1 fruit fly cellular context compared by ENCODE assay signal in the genomic region with DNA sequence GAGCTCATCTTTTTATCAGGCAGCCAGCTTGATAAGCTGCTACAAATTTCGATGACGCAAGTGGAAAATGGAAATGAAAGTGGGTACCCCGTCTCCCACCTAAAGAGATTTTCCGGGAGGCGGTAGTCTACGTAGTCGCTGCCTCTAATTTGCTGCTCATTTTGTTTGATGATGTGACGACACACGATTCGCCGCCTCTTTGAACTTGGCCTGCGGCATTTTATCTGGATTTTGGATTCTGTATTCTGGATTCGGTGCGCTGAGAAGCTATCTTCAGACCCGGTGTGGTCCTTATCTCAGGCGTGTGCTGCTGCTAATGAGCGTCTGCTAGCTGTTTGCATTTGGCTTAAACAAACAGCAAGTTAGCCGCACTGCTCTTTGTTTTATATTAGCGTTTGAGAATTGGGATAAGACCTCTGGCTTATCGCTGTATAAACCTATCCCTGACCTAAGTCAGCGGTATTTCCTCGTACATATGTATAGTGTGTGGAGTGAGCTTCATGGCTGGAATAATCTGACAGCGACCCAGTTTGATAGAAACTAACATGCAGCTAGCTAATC.
A peak's percentile ranks its signal among the peaks of the same experiment; 100 is the strongest.
TF ChIP-seq lines count a peak whose summit lies in the region.

No protein-coding gene starts in this region.

TF ChIP-seq in whole organism, embryonic, 481 proteins besides CTCF, POLR2A, EP300 and RAD21 (continued from another document and continues in another):
- TF ChIP-seq CG14667 (GFP tag; IDR thresholded peaks at IDR 0.05; lab: Robert Waterston, UW), result no peak
- 0 out of 2 replicates have a peak, but pooled peaks have one; percentile 21 for TF ChIP-seq ap (GFP tag; IDR thresholded peaks at IDR 0.05; lab: Robert Waterston, UW)
- no peak for TF ChIP-seq CG10274 (GFP tag; optimal IDR thresholded peaks at IDR 0.05; lab: Kevin White, UChicago)
- TF ChIP-seq nau (GFP tag; optimal IDR thresholded peaks at IDR 0.05; lab: Kevin White, UChicago), result peak; percentile 75
- peak; percentile 25; the same call in 1 of the 2 replicates for TF ChIP-seq HLH3B (GFP tag; IDR thresholded peaks at IDR 0.05; lab: Robert Waterston, UW)
- TF ChIP-seq Myb (GFP tag; optimal IDR thresholded peaks at IDR 0.05; lab: Kevin White, UChicago), result peak; percentile 21
- TF ChIP-seq crp (GFP tag; optimal IDR thresholded peaks at IDR 0.05; lab: Kevin White, UChicago), result peak in 1 of 2 experiments; percentile 2
- TF ChIP-seq CrebB (tag; optimal IDR thresholded peaks at IDR 0.05; lab: Kevin White, UChicago), result peak; percentile 67
- TF ChIP-seq Chrac-16 (GFP tag; optimal IDR thresholded peaks at IDR 0.05; lab: Kevin White, UChicago), result no peak
- TF ChIP-seq so (GFP tag; IDR thresholded peaks at IDR 0.05; lab: Robert Waterston, UW), result 0 out of 3 replicates have a peak, but pooled peaks have one; percentile 62
- peak; percentile 68 for TF ChIP-seq PHDP (tag; optimal IDR thresholded peaks at IDR 0.05; lab: Kevin White, UChicago)
- peak; percentile 77 for TF ChIP-seq CG33213 (GFP tag; optimal IDR thresholded peaks at IDR 0.05; lab: Kevin White, UChicago)
- TF ChIP-seq jumu (GFP tag; optimal IDR thresholded peaks at IDR 0.05; lab: Kevin White, UChicago), result peak; percentile 53
- TF ChIP-seq CG16863 (GFP tag; optimal IDR thresholded peaks at IDR 0.05; lab: Kevin White, UChicago), result peak; percentile 65
- TF ChIP-seq CkIIα-i1 (GFP tag; IDR thresholded peaks at IDR 0.05; lab: Robert Waterston, UW), result no peak
- peak; percentile 81 for TF ChIP-seq lab (GFP tag; optimal IDR thresholded peaks at IDR 0.05; lab: Kevin White, UChicago)
- TF ChIP-seq schlank (tag; optimal IDR thresholded peaks at IDR 0.05; lab: Kevin White, UChicago), result peak; percentile 57
- TF ChIP-seq yki (optimal IDR thresholded peaks at IDR 0.05; lab: Kevin White, UChicago), result no peak
- peak; percentile 75 for TF ChIP-seq CG17359 (tag; optimal IDR thresholded peaks at IDR 0.05; lab: Kevin White, UChicago)
- no peak for TF ChIP-seq prd (optimal IDR thresholded peaks at IDR 0.05; lab: Kevin White, UChicago)
- peak; percentile 61; the same call in 2 of the 3 replicates for TF ChIP-seq prd (GFP tag; IDR thresholded peaks at IDR 0.05; lab: Robert Waterston, UW)
- TF ChIP-seq psq (GFP tag; optimal IDR thresholded peaks at IDR 0.05; lab: Kevin White, UChicago), result peak; percentile 50
- TF ChIP-seq shn (GFP tag; optimal IDR thresholded peaks at IDR 0.05; lab: Kevin White, UChicago), result peak; percentile 44
- peak; percentile 44 for TF ChIP-seq CG6854 (GFP tag; optimal IDR thresholded peaks at IDR 0.05; lab: Kevin White, UChicago)
- TF ChIP-seq ken (GFP tag; IDR thresholded peaks at IDR 0.05; lab: Robert Waterston, UW), result 0 out of 3 replicates have a peak, but pooled peaks have one; percentile 36
- peak; percentile 57 for TF ChIP-seq her (GFP tag; optimal IDR thresholded peaks at IDR 0.05; lab: Kevin White, UChicago)
- TF ChIP-seq CG16779 (GFP tag; IDR thresholded peaks at IDR 0.05; lab: Robert Waterston, UW), result peak; percentile 46; the same call in 1 of the 2 replicates
- TF ChIP-seq CG1024 (GFP tag; IDR thresholded peaks at IDR 0.05; lab: Robert Waterston, UW), result peak; percentile 71
- TF ChIP-seq mirr (GFP tag; optimal IDR thresholded peaks at IDR 0.05; lab: Kevin White, UChicago), result peak; percentile 16
- no peak for TF ChIP-seq lmd (GFP tag; IDR thresholded peaks at IDR 0.05; lab: Robert Waterston, UW)
- no peak for TF ChIP-seq CG13287 (GFP tag; IDR thresholded peaks at IDR 0.05; lab: Robert Waterston, UW; ENCODE audit: partially characterized antibody)
- peak; percentile 15 for TF ChIP-seq Hr3 (GFP tag; optimal IDR thresholded peaks at IDR 0.05; lab: Kevin White, UChicago)
- no peak; the same call in 1 of the 2 replicates for TF ChIP-seq MBD-R2 (GFP tag; IDR thresholded peaks at IDR 0.05; lab: Robert Waterston, UW)
- TF ChIP-seq D19B (GFP tag; optimal IDR thresholded peaks at IDR 0.05; lab: Kevin White, UChicago), result no peak
- peak; percentile 46 for TF ChIP-seq CG4328 (GFP tag; optimal IDR thresholded peaks at IDR 0.05; lab: Kevin White, UChicago)
- peak; percentile 20 for TF ChIP-seq CG6683 (GFP tag; optimal IDR thresholded peaks at IDR 0.05; lab: Kevin White, UChicago)
- TF ChIP-seq CG2116 (GFP tag; optimal IDR thresholded peaks at IDR 0.05; lab: Kevin White, UChicago), result peak; percentile 20
- TF ChIP-seq ATbp (GFP tag; optimal IDR thresholded peaks at IDR 0.05; lab: Kevin White, UChicago), result peak; percentile 87
- TF ChIP-seq CG4404 (GFP tag; IDR thresholded peaks at IDR 0.05; lab: Robert Waterston, UW), result 0 out of 2 replicates have a peak, but pooled peaks have one; percentile 11
- TF ChIP-seq Dbx (GFP tag; IDR thresholded peaks at IDR 0.05; lab: Robert Waterston, UW), result peak; percentile 47; the same call in 1 of the 3 replicates
- TF ChIP-seq lilli (GFP tag; optimal IDR thresholded peaks at IDR 0.05; lab: Kevin White, UChicago), result peak; percentile 22
- TF ChIP-seq Tbp (GFP tag; optimal IDR thresholded peaks at IDR 0.05; lab: Kevin White, UChicago), result no peak
- TF ChIP-seq mam (GFP tag; optimal IDR thresholded peaks at IDR 0.05; lab: Kevin White, UChicago), result peak; percentile 28
- peak; percentile 68 for TF ChIP-seq zfh1 (GFP tag; IDR thresholded peaks at IDR 0.05; lab: Robert Waterston, UW)
- TF ChIP-seq Adf1 (GFP tag; IDR thresholded peaks at IDR 0.05; lab: Robert Waterston, UW), result no peak
- TF ChIP-seq HHEX (GFP tag; optimal IDR thresholded peaks at IDR 0.05; lab: Kevin White, UChicago), result peak; percentile 73
- peak; percentile 77 for TF ChIP-seq sug (tag; optimal IDR thresholded peaks at IDR 0.05; lab: Kevin White, UChicago)
- TF ChIP-seq Camta (GFP tag; optimal IDR thresholded peaks at IDR 0.05; lab: Kevin White, UChicago), result peak; percentile 52
- TF ChIP-seq trem (tag; optimal IDR thresholded peaks at IDR 0.05; lab: Kevin White, UChicago), result peak; percentile 6
- peak; percentile 69 for TF ChIP-seq CG15696 (tag; optimal IDR thresholded peaks at IDR 0.05; lab: Kevin White, UChicago)
- TF ChIP-seq CG1233 (GFP tag; optimal IDR thresholded peaks at IDR 0.05; lab: Kevin White, UChicago), result peak; percentile 74
- TF ChIP-seq fd64A (GFP tag; optimal IDR thresholded peaks at IDR 0.05; lab: Kevin White, UChicago), result peak; percentile 75
- peak; percentile 62 for TF ChIP-seq CG15514 (GFP tag; optimal IDR thresholded peaks at IDR 0.05; lab: Kevin White, UChicago)
- peak; percentile 21 for TF ChIP-seq Atf3 (GFP tag; optimal IDR thresholded peaks at IDR 0.05; lab: Kevin White, UChicago)
- no peak for TF ChIP-seq Nf-YC (tag; optimal IDR thresholded peaks at IDR 0.05; lab: Kevin White, UChicago)
- TF ChIP-seq CoRest (tag; optimal IDR thresholded peaks at IDR 0.05; lab: Kevin White, UChicago), result peak; percentile 29
- TF ChIP-seq H15 (GFP tag; IDR thresholded peaks at IDR 0.05; lab: Robert Waterston, UW), result no peak
- TF ChIP-seq aop (GFP tag; IDR thresholded peaks at IDR 0.05; lab: Robert Waterston, UW), result no peak
- peak; percentile 50 for TF ChIP-seq oc (tag; optimal IDR thresholded peaks at IDR 0.05; lab: Kevin White, UChicago)
- peak; percentile 43 for TF ChIP-seq CG7556 (GFP tag; optimal IDR thresholded peaks at IDR 0.05; lab: Kevin White, UChicago)
- peak; percentile 69 for TF ChIP-seq Fer1 (GFP tag; optimal IDR thresholded peaks at IDR 0.05; lab: Kevin White, UChicago)
- peak; percentile 23 for TF ChIP-seq NfI (GFP tag; optimal IDR thresholded peaks at IDR 0.05; lab: Kevin White, UChicago)
- no peak for TF ChIP-seq crc (GFP tag; optimal IDR thresholded peaks at IDR 0.05; lab: Kevin White, UChicago)
- peak; percentile 85 for TF ChIP-seq fd102C (GFP tag; optimal IDR thresholded peaks at IDR 0.05; lab: Kevin White, UChicago)
- 0 out of 2 replicates have a peak, but pooled peaks have one; percentile 32 for TF ChIP-seq CG10959 (GFP tag; IDR thresholded peaks at IDR 0.05; lab: Robert Waterston, UW)
- TF ChIP-seq CG30403 (GFP tag; optimal IDR thresholded peaks at IDR 0.05; lab: Kevin White, UChicago), result no peak
- TF ChIP-seq Fer3 (tag; optimal IDR thresholded peaks at IDR 0.05; lab: Kevin White, UChicago), result peak; percentile 64
- TF ChIP-seq Atf-2 (GFP tag; optimal IDR thresholded peaks at IDR 0.05; lab: Kevin White, UChicago), result peak; percentile 46
- TF ChIP-seq CG7987 (GFP tag; optimal IDR thresholded peaks at IDR 0.05; lab: Kevin White, UChicago), result peak; percentile 70
- TF ChIP-seq zen (tag; optimal IDR thresholded peaks at IDR 0.05; lab: Kevin White, UChicago), result peak; percentile 86
- peak; percentile 40 for TF ChIP-seq kni (GFP tag; optimal IDR thresholded peaks at IDR 0.05; lab: Kevin White, UChicago)
- TF ChIP-seq NK7.1 (GFP tag; optimal IDR thresholded peaks at IDR 0.05; lab: Kevin White, UChicago), result peak; percentile 30
- peak; percentile 47; the same call in 1 of the 2 replicates for TF ChIP-seq CG14014 (GFP tag; IDR thresholded peaks at IDR 0.05; lab: Robert Waterston, UW)
- peak; percentile 61 for TF ChIP-seq da (GFP tag; optimal IDR thresholded peaks at IDR 0.05; lab: Kevin White, UChicago)
- TF ChIP-seq CG3838 (GFP tag; optimal IDR thresholded peaks at IDR 0.05; lab: Kevin White, UChicago), result peak; percentile 24
- TF ChIP-seq twi (tag; optimal IDR thresholded peaks at IDR 0.05; lab: Kevin White, UChicago), result peak; percentile 16
- peak; percentile 39 for TF ChIP-seq CG2120 (GFP tag; optimal IDR thresholded peaks at IDR 0.05; lab: Kevin White, UChicago)
- TF ChIP-seq CG17802 (tag; optimal IDR thresholded peaks at IDR 0.05; lab: Kevin White, UChicago), result peak; percentile 10
- peak; percentile 65 for TF ChIP-seq Blimp-1 (GFP tag; optimal IDR thresholded peaks at IDR 0.05; lab: Kevin White, UChicago)
- peak; percentile 80 for TF ChIP-seq CG12236 (GFP tag; optimal IDR thresholded peaks at IDR 0.05; lab: Kevin White, UChicago)
- TF ChIP-seq scrt (GFP tag; optimal IDR thresholded peaks at IDR 0.05; lab: Kevin White, UChicago), result peak; percentile 38
- TF ChIP-seq CG3407 (GFP tag; optimal IDR thresholded peaks at IDR 0.05; lab: Kevin White, UChicago), result peak; percentile 77
- peak; percentile 76 for TF ChIP-seq CG12071 (GFP tag; optimal IDR thresholded peaks at IDR 0.05; lab: Kevin White, UChicago)
- peak; percentile 21 for TF ChIP-seq fd96Cb (tag; optimal IDR thresholded peaks at IDR 0.05; lab: Kevin White, UChicago)
- TF ChIP-seq C15 (GFP tag; IDR thresholded peaks at IDR 0.05; lab: Robert Waterston, UW), result no peak
- TF ChIP-seq org-1 (GFP tag; optimal IDR thresholded peaks at IDR 0.05; lab: Kevin White, UChicago), result peak; percentile 66
- TF ChIP-seq Ravus (GFP tag; IDR thresholded peaks at IDR 0.05; lab: Robert Waterston, UW), result no peak
- TF ChIP-seq CG10366 (GFP tag; IDR thresholded peaks at IDR 0.05; lab: Robert Waterston, UW), result no peak
- no peak for TF ChIP-seq peb (GFP tag; IDR thresholded peaks at IDR 0.05; lab: Robert Waterston, UW)
- TF ChIP-seq CG1647 (GFP tag; optimal IDR thresholded peaks at IDR 0.05; lab: Kevin White, UChicago), result peak; percentile 36
- TF ChIP-seq CG4424 (GFP tag; optimal IDR thresholded peaks at IDR 0.05; lab: Kevin White, UChicago), result no peak
- peak; percentile 73 for TF ChIP-seq eyg (GFP tag; optimal IDR thresholded peaks at IDR 0.05; lab: Kevin White, UChicago)
- peak; percentile 38 for TF ChIP-seq CG14710 (tag; optimal IDR thresholded peaks at IDR 0.05; lab: Kevin White, UChicago)
- TF ChIP-seq croc (GFP tag; conservative IDR thresholded peaks at IDR 0.05; lab: Robert Waterston, UW), result no peak
- peak; percentile 60; the same call in 1 of the 3 replicates for TF ChIP-seq CG11695 (GFP tag; IDR thresholded peaks at IDR 0.05; lab: Robert Waterston, UW)
- peak; percentile 63 for TF ChIP-seq Atf6 (GFP tag; IDR thresholded peaks at IDR 0.05; lab: Robert Waterston, UW)
- TF ChIP-seq chn (GFP tag; optimal IDR thresholded peaks at IDR 0.05; lab: Kevin White, UChicago), result peak; percentile 39
- TF ChIP-seq trh (GFP tag; optimal IDR thresholded peaks at IDR 0.05; lab: Kevin White, UChicago), result peak; percentile 59
- TF ChIP-seq hkb (optimal IDR thresholded peaks at IDR 0.05; lab: Kevin White, UChicago), result no peak
- peak; percentile 80 for TF ChIP-seq hkb (GFP tag; IDR thresholded peaks at IDR 0.05; lab: Robert Waterston, UW)
- no peak for TF ChIP-seq fu2 (GFP tag; optimal IDR thresholded peaks at IDR 0.05; lab: Kevin White, UChicago)
- TF ChIP-seq CG13894 (tag; optimal IDR thresholded peaks at IDR 0.05; lab: Kevin White, UChicago), result peak; percentile 30
- TF ChIP-seq CG10267 (tag; optimal IDR thresholded peaks at IDR 0.05; lab: Kevin White, UChicago), result no peak
- TF ChIP-seq kay (GFP tag; optimal IDR thresholded peaks at IDR 0.05; lab: Kevin White, UChicago), result peak; percentile 60
- peak; percentile 73 for TF ChIP-seq CG18599 (GFP tag; optimal IDR thresholded peaks at IDR 0.05; lab: Kevin White, UChicago)
- peak; percentile 74 for TF ChIP-seq Vsx1 (GFP tag; optimal IDR thresholded peaks at IDR 0.05; lab: Kevin White, UChicago)
- peak; percentile 51 for TF ChIP-seq CG1529 (GFP tag; optimal IDR thresholded peaks at IDR 0.05; lab: Kevin White, UChicago)
- no peak for TF ChIP-seq dysf (GFP tag; IDR thresholded peaks at IDR 0.05; lab: Robert Waterston, UW)
- TF ChIP-seq sens (GFP tag; lab: Kevin White, UChicago), result peak; percentile 97
- TF ChIP-seq CG31365 (tag; optimal IDR thresholded peaks at IDR 0.05; lab: Kevin White, UChicago), result peak; percentile 14
- peak; percentile 48 for TF ChIP-seq pb (GFP tag; optimal IDR thresholded peaks at IDR 0.05; lab: Kevin White, UChicago)
- TF ChIP-seq vnd (GFP tag; IDR thresholded peaks at IDR 0.05; lab: Robert Waterston, UW; ENCODE audit: partially characterized antibody), result no peak
- TF ChIP-seq Doc3 (GFP tag; IDR thresholded peaks at IDR 0.05; lab: Robert Waterston, UW; ENCODE audit: partially characterized antibody), result no peak
- no peak for TF ChIP-seq Gug (GFP tag; IDR thresholded peaks at IDR 0.05; lab: Robert Waterston, UW)
- peak; percentile 24 for TF ChIP-seq p53 (GFP tag; optimal IDR thresholded peaks at IDR 0.05; lab: Kevin White, UChicago)
- no peak for TF ChIP-seq CG2129 (GFP tag; IDR thresholded peaks at IDR 0.05; lab: Robert Waterston, UW; ENCODE audit: partially characterized antibody)
- no peak for TF ChIP-seq CG8478 (optimal IDR thresholded peaks at IDR 0.05; lab: Kevin White, UChicago)
- TF ChIP-seq al (GFP tag; IDR thresholded peaks at IDR 0.05; lab: Robert Waterston, UW), result no peak
- TF ChIP-seq Opbp (GFP tag; IDR thresholded peaks at IDR 0.05; lab: Robert Waterston, UW; ENCODE audit: partially characterized antibody), result no peak
- peak; percentile 51; the same call in 1 of the 3 replicates for TF ChIP-seq Optix (GFP tag; IDR thresholded peaks at IDR 0.05; lab: Robert Waterston, UW)
- peak; percentile 57 for TF ChIP-seq CG17328 (GFP tag; IDR thresholded peaks at IDR 0.05; lab: Robert Waterston, UW)
- peak in 1 of 2 experiments; percentile 67 for TF ChIP-seq bsh (GFP tag; optimal IDR thresholded peaks at IDR 0.05; lab: Kevin White, UChicago)
- TF ChIP-seq CG13424 (tag; optimal IDR thresholded peaks at IDR 0.05; lab: Kevin White, UChicago), result peak; percentile 41
- TF ChIP-seq Poxn (GFP tag; IDR thresholded peaks at IDR 0.05; lab: Robert Waterston, UW), result no peak
